Worm (Caenorhabditis elegans) whole organism, L3 larva: ENCODE measurements around the gene C03G6.6.
A peak's percentile ranks its signal among the peaks of the same experiment; 100 is the strongest.

Experiments used
- R02D3.7 ChIP-seq: fragments of 150-350 bp; optimal IDR thresholded peaks from 2 replicates; lab custom pipeline; 2014; ENCODE audit warnings: missing biosample characterization, missing genetic modification characterization
- ceh-16 ChIP-seq: sonication (generic microtip); optimal IDR thresholded peaks from 2 replicates; lab custom pipeline; 2017; ENCODE audit warnings: missing biosample characterization, missing genetic modification characterization
- ceh-28 ChIP-seq: fragments of 150-350 bp; optimal IDR thresholded peaks from 2 replicates; lab custom pipeline; 2014; ENCODE audit warnings: missing biosample characterization, missing genetic modification reagents, missing genetic modification characterization
- ceh-82 ChIP-seq: fragments of 150-350 bp; optimal IDR thresholded peaks from 2 replicates; lab custom pipeline; 2014; ENCODE audit warnings: missing biosample characterization, missing genetic modification characterization
- daf-12 ChIP-seq: fragments of 150-350 bp; optimal IDR thresholded peaks from 2 replicates; lab custom pipeline; 2014; ENCODE audit warnings: missing biosample characterization, missing genetic modification reagents, missing genetic modification characterization
- elt-1 ChIP-seq: fragments of 150-350 bp; optimal IDR thresholded peaks from 2 replicates; lab custom pipeline; 2014; ENCODE audit warnings: missing biosample characterization, missing genetic modification characterization
- elt-2 ChIP-seq: sonication (generic microtip); optimal IDR thresholded peaks from 2 replicates; lab custom pipeline; 2016; ENCODE audit warnings: missing genetic modification reagents, mild to moderate bottlenecking, missing genetic modification characterization, missing compliant biosample characterization
- elt-3 ChIP-seq, 3 experiments: fragments of 150-350 bp in 1 of 3; sonication (generic microtip) in 2 of 3; optimal IDR thresholded peaks; 2 replicates in 2 of 3; 4 replicates in 1 of 3; lab custom pipeline; 2014 to 2017; ENCODE audit warnings: missing biosample characterization in 3 of 3, missing genetic modification characterization in 3 of 3
- eor-1 ChIP-seq, 2 experiments: fragments of 150-350 bp; optimal IDR thresholded peaks; 2 replicates each; lab custom pipeline; 2014 to 2018; ENCODE audit warnings: missing biosample characterization in 2 of 2, missing genetic modification characterization in 2 of 2
- fkh-10 ChIP-seq: sonication (generic microtip); optimal IDR thresholded peaks from 2 replicates; lab custom pipeline; 2017; ENCODE audit warnings: missing biosample characterization, missing genetic modification reagents, missing genetic modification characterization
- fkh-2 ChIP-seq: fragments of 150-350 bp; optimal IDR thresholded peaks from 2 replicates; lab custom pipeline; 2014; ENCODE audit warnings: missing biosample characterization, missing genetic modification reagents, missing genetic modification characterization
- fos-1 ChIP-seq: fragments of 150-350 bp; optimal IDR thresholded peaks from 2 replicates; lab custom pipeline; 2014; ENCODE audit warnings: missing biosample characterization, missing genetic modification characterization
- hmg-11 ChIP-seq: sonication (generic microtip); optimal IDR thresholded peaks from 2 replicates; lab custom pipeline; 2016; ENCODE audit warnings: missing genetic modification characterization, missing compliant biosample characterization
- jun-1 ChIP-seq: fragments of 150-350 bp; optimal IDR thresholded peaks from 2 replicates; lab custom pipeline; 2014; ENCODE audit warnings: missing biosample characterization, missing genetic modification reagents, missing genetic modification characterization
- lin-15B ChIP-seq: fragments of 150-350 bp; optimal IDR thresholded peaks from 2 replicates; lab custom pipeline; 2014; ENCODE audit warnings: missing biosample characterization, missing genetic modification characterization
- lin-39 ChIP-seq: fragments of 150-350 bp; optimal IDR thresholded peaks from 2 replicates; lab custom pipeline; 2018; ENCODE audit warnings: missing biosample characterization, missing genetic modification reagents, missing genetic modification characterization
- lsy-12 ChIP-seq: sonication (generic microtip); optimal IDR thresholded peaks from 2 replicates; lab custom pipeline; 2016; ENCODE audit warnings: mild to moderate bottlenecking, missing genetic modification characterization, missing compliant biosample characterization
- mml-1 ChIP-seq: fragments of 150-350 bp; sonication (generic microtip); optimal IDR thresholded peaks from 3 replicates; lab custom pipeline; 2014; ENCODE audit warnings: missing biosample characterization, missing genetic modification characterization
- nhr-11 ChIP-seq: fragments of 150-350 bp; optimal IDR thresholded peaks from 2 replicates; lab custom pipeline; 2014; ENCODE audit warnings: missing biosample characterization, missing genetic modification characterization
- nhr-12 ChIP-seq: fragments of 150-350 bp; optimal IDR thresholded peaks from 2 replicates; lab custom pipeline; 2014; ENCODE audit warnings: missing biosample characterization, missing genetic modification characterization
- nhr-237 ChIP-seq: fragments of 150-350 bp; optimal IDR thresholded peaks from 2 replicates; lab custom pipeline; 2014; ENCODE audit warnings: missing biosample characterization, missing genetic modification characterization
- nhr-28 ChIP-seq: fragments of 150-350 bp; optimal IDR thresholded peaks from 2 replicates; lab custom pipeline; 2014; ENCODE audit warnings: missing biosample characterization, missing genetic modification characterization
- nhr-43 ChIP-seq: sonication (generic microtip); optimal IDR thresholded peaks from 2 replicates; lab custom pipeline; 2016; ENCODE audit warnings: mild to moderate bottlenecking, missing genetic modification characterization, missing compliant biosample characterization; ENCODE audit not compliant: poor library complexity, severe bottlenecking
- nhr-67 ChIP-seq: fragments of 150-350 bp; optimal IDR thresholded peaks from 2 replicates; lab custom pipeline; 2014; ENCODE audit warnings: missing biosample characterization, missing genetic modification characterization
- nhr-76 ChIP-seq: fragments of 150-350 bp; sonication (generic microtip); optimal IDR thresholded peaks from 5 replicates; lab custom pipeline; 2014; ENCODE audit warnings: missing biosample characterization, missing genetic modification characterization
- nhr-77 ChIP-seq: fragments of 150-350 bp; optimal IDR thresholded peaks from 2 replicates; lab custom pipeline; 2014; ENCODE audit warnings: missing biosample characterization, missing genetic modification characterization
- pha-4 ChIP-seq: fragments of 150-350 bp; optimal IDR thresholded peaks from 2 replicates; lab custom pipeline; 2014; ENCODE audit warnings: missing biosample characterization, missing genetic modification reagents, missing genetic modification characterization
- pqm-1 ChIP-seq: fragments of 150-350 bp; optimal IDR thresholded peaks from 2 replicates; lab custom pipeline; 2017; ENCODE audit warnings: missing biosample characterization, missing genetic modification characterization, inconsistent platforms
- sea-2 ChIP-seq: fragments of 150-350 bp; sonication (generic microtip); optimal IDR thresholded peaks from 4 replicates; lab custom pipeline; 2014; ENCODE audit warnings: missing biosample characterization, missing genetic modification reagents, missing genetic modification characterization
- skn-1 ChIP-seq: fragments of 150-350 bp; optimal IDR thresholded peaks from 2 replicates; lab custom pipeline; 2014; ENCODE audit warnings: missing biosample characterization, missing genetic modification characterization
- snpc-4 ChIP-seq: fragments of 150-350 bp; optimal IDR thresholded peaks from 2 replicates; lab custom pipeline; 2014; ENCODE audit warnings: missing biosample characterization, missing genetic modification characterization
- tbx-2 ChIP-seq: sonication (generic microtip); optimal IDR thresholded peaks from 2 replicates; lab custom pipeline; 2016; ENCODE audit warnings: mild to moderate bottlenecking, missing genetic modification characterization, missing compliant biosample characterization
- unc-39 ChIP-seq: sonication (generic microtip); optimal IDR thresholded peaks from 4 replicates; lab custom pipeline; 2017; ENCODE audit warnings: missing biosample characterization, missing genetic modification characterization
- unc-62 ChIP-seq: fragments of 150-350 bp; sonication (generic microtip); optimal IDR thresholded peaks from 4 replicates; lab custom pipeline; 2014; ENCODE audit warnings: missing biosample characterization, missing genetic modification reagents, missing genetic modification characterization
- zag-1 ChIP-seq: fragments of 150-350 bp; optimal IDR thresholded peaks from 2 replicates; lab custom pipeline; 2014; ENCODE audit warnings: missing biosample characterization, missing genetic modification characterization
- ztf-11 ChIP-seq: fragments of 150-350 bp; optimal IDR thresholded peaks from 2 replicates; lab custom pipeline; 2014; ENCODE audit warnings: missing biosample characterization, missing genetic modification characterization
- ztf-4 ChIP-seq: fragments of 150-350 bp; optimal IDR thresholded peaks from 2 replicates; lab custom pipeline; 2014; ENCODE audit warnings: missing biosample characterization, missing genetic modification characterization

The C03G6.6 gene

ce11 chrV:7386052-7386573 is 28.9 kb downstream of the C03G6.6 start, which contains the start of gene srp-6:
srp-6 (minus strand) TSS chrV:7386102.
- peak; percentile 1 for TF ChIP-seq pha-4 (tag; lab: Kevin White, UChicago)
- no peak for TF ChIP-seq snpc-4

- TF ChIP-seq fkh-2 (tag; lab: Kevin White, UChicago) (no peak), pqm-1 (tag; lab: Kevin White, UChicago) (no peak), fkh-10 (GFP tag; lab: Kevin White, UChicago) (no peak), lin-39 (tag; lab: Kevin White, UChicago) (no peak), ceh-28 (tag; lab: Kevin White, UChicago) (no peak), nhr-77 (tag; lab: Kevin White, UChicago) (no peak), hmg-11 (tag; lab: Kevin White, UChicago) (no peak), ztf-11 (tag; lab: Kevin White, UChicago) (no peak), ceh-16 (tag; lab: Kevin White, UChicago) (no peak), nhr-28 (tag; lab: Kevin White, UChicago) (no peak), elt-1 (tag; lab: Kevin White, UChicago) (no peak), elt-2 (tag; lab: Kevin White, UChicago) (no peak), skn-1 (tag; lab: Kevin White, UChicago) (no peak), lsy-12 (tag; lab: Kevin White, UChicago) (no peak), snpc-4 (no peak), jun-1 (tag; lab: Kevin White, UChicago) (no peak), R02D3.7 (tag; lab: Kevin White, UChicago) (no peak), nhr-67 (tag; lab: Kevin White, UChicago) (no peak), tbx-2 (tag; lab: Kevin White, UChicago) (no peak), nhr-237 (tag; lab: Kevin White, UChicago) (no peak)
Measured at ce11 chrV:7387755-7388154, 30.5 kb downstream of the C03G6.6 start, which contains the start of gene C02H6.3. C02H6.3 (minus strand) TSS chrV:7387855.

- TF ChIP-seq snpc-4 (no peak), ztf-11 (tag; lab: Kevin White, UChicago) (no peak), nhr-43 (no peak), lin-15B (tag; lab: Kevin White, UChicago) (no peak), fkh-2 (tag; lab: Kevin White, UChicago) (no peak), nhr-11 (tag; lab: Kevin White, UChicago) (no peak), ceh-82 (tag; lab: Kevin White, UChicago) (no peak), unc-62 (GFP tag; lab: Kevin White, UChicago) (no peak), lin-39 (tag; lab: Kevin White, UChicago) (no peak), mml-1 (tag; lab: Kevin White, UChicago) (no peak), tbx-2 (tag; lab: Kevin White, UChicago) (no peak), nhr-67 (tag; lab: Kevin White, UChicago) (no peak), fos-1 (tag; lab: Kevin White, UChicago) (no peak), eor-1 (tag; optimal IDR thresholded peaks at IDR 0.05; lab: Kevin White, UChicago) (no peak), nhr-76 (tag; lab: Kevin White, UChicago) (no peak), unc-39 (no peak)
- TF ChIP-seq, all 47 proteins: peak for 0
Measured at ce11 chrV:7389771-7390170, 32.5 kb downstream of the C03G6.6 start, which contains the start of gene C02H6.1. C02H6.1 (minus strand) TSS chrV:7389871.

- TF ChIP-seq nhr-12 (no peak), pqm-1 (tag; lab: Kevin White, UChicago) (peak; percentile 9), ztf-4 (tag; lab: Kevin White, UChicago) (no peak), sea-2 (GFP tag; lab: Kevin White, UChicago) (no peak), daf-12 (tag; lab: Kevin White, UChicago) (no peak), ztf-11 (tag; lab: Kevin White, UChicago) (no peak), ceh-16 (tag; lab: Kevin White, UChicago) (no peak), pha-4 (tag; lab: Kevin White, UChicago) (peak; percentile 48), elt-3 (tag; optimal IDR thresholded peaks at IDR 0.05; lab: Kevin White, UChicago) (no peak), hmg-11 (tag; lab: Kevin White, UChicago) (no peak), fkh-10 (GFP tag; lab: Kevin White, UChicago) (no peak), jun-1 (tag; lab: Kevin White, UChicago) (no peak), zag-1 (tag; lab: Kevin White, UChicago) (no peak), snpc-4 (no peak), lin-15B (tag; lab: Kevin White, UChicago) (no peak), elt-1 (tag; lab: Kevin White, UChicago) (no peak), lin-39 (tag; lab: Kevin White, UChicago) (no peak), elt-2 (tag; lab: Kevin White, UChicago) (peak; percentile 60), nhr-28 (tag; lab: Kevin White, UChicago) (no peak), eor-1 (tag; optimal IDR thresholded peaks at IDR 0.05; lab: Kevin White, UChicago) (no peak)
Measured at ce11 chrV:7391933-7392332, 34.7 kb downstream of the C03G6.6 start, which contains the start of gene fbxa-105. fbxa-105 (minus strand) TSS chrV:7392029.
